Fruit fly (Drosophila melanogaster): Measurements from ENCODE around the gene Srlp.

Gene Srlp

dm6 chr3R:12431030-12431489 is 2.8 kb upstream of the Srlp start, which contains the start of gene Prosalpha2 (continued):
- no peak for TF ChIP-seq odd (GFP tag; optimal IDR thresholded peaks at IDR 0.05)
- TF ChIP-seq fd64A (GFP tag; optimal IDR thresholded peaks at IDR 0.05): no peak
- TF ChIP-seq CG10267 (tag; optimal IDR thresholded peaks at IDR 0.05): peak; percentile 45
- no peak for TF ChIP-seq jumu (GFP tag; optimal IDR thresholded peaks at IDR 0.05)
- TF ChIP-seq Fer1 (GFP tag; optimal IDR thresholded peaks at IDR 0.05): peak; percentile 21
- no peak for TF ChIP-seq sima (GFP tag; optimal IDR thresholded peaks at IDR 0.05)
- TF ChIP-seq Awh (GFP tag; IDR thresholded peaks at IDR 0.05): no peak
- TF ChIP-seq CG33213 (GFP tag; optimal IDR thresholded peaks at IDR 0.05): peak; percentile 5
- no peak for TF ChIP-seq CG10543 (GFP tag; optimal IDR thresholded peaks at IDR 0.05)
- TF ChIP-seq dysf (GFP tag; IDR thresholded peaks at IDR 0.05): peak; percentile 32; the same call in 1 of the 3 replicates
- TF ChIP-seq CG15696 (tag; optimal IDR thresholded peaks at IDR 0.05): no peak
- TF ChIP-seq Lhr (GFP tag; optimal IDR thresholded peaks at IDR 0.05): peak; percentile 26
- TF ChIP-seq sna (GFP tag; IDR thresholded peaks at IDR 0.05; ENCODE audit: partially characterized antibody): no peak
- TF ChIP-seq Stat92E (GFP tag; optimal IDR thresholded peaks at IDR 0.05): no peak
- no peak for TF ChIP-seq BtbVII (GFP tag; optimal IDR thresholded peaks at IDR 0.05)
- no peak for TF ChIP-seq CG11085 (GFP tag; IDR thresholded peaks at IDR 0.05)
- no peak for TF ChIP-seq Pdp1 (GFP tag; optimal IDR thresholded peaks at IDR 0.05)
- TF ChIP-seq Ssrp (tag; optimal IDR thresholded peaks at IDR 0.05): no peak
- TF ChIP-seq Rfx (GFP tag; IDR thresholded peaks at IDR 0.05): 0 out of 2 replicates have a peak, but pooled peaks have one; percentile 21
- no peak for TF ChIP-seq CG1024 (GFP tag; IDR thresholded peaks at IDR 0.05)
- TF ChIP-seq hbn (GFP tag; IDR thresholded peaks at IDR 0.05; ENCODE audit: partially characterized antibody): no peak
- no peak for TF ChIP-seq eve (GFP tag; optimal IDR thresholded peaks at IDR 0.05)
- no peak for TF ChIP-seq slou (GFP tag; optimal IDR thresholded peaks at IDR 0.05)
- peak; percentile 68 for TF ChIP-seq CG12659 (GFP tag; optimal IDR thresholded peaks at IDR 0.05)
- TF ChIP-seq D19A (tag; optimal IDR thresholded peaks at IDR 0.05): no peak
- no peak for TF ChIP-seq crp (GFP tag; optimal IDR thresholded peaks at IDR 0.05)
- TF ChIP-seq nerfin-2 (GFP tag; IDR thresholded peaks at IDR 0.05; ENCODE audit: partially characterized antibody): no peak
- TF ChIP-seq dm (GFP tag; optimal IDR thresholded peaks at IDR 0.05): no peak
- TF ChIP-seq br (optimal IDR thresholded peaks at IDR 0.05): no peak
- TF ChIP-seq Asciz (GFP tag; optimal IDR thresholded peaks at IDR 0.05): no peak
- no peak for TF ChIP-seq CG43689 (GFP tag; IDR thresholded peaks at IDR 0.05)
- peak; percentile 1 for TF ChIP-seq CG12391 (tag; optimal IDR thresholded peaks at IDR 0.05)
- TF ChIP-seq dimm (GFP tag; IDR thresholded peaks at IDR 0.05): no peak
- no peak for TF ChIP-seq CG17186 (GFP tag; optimal IDR thresholded peaks at IDR 0.05)
- TF ChIP-seq knrl (GFP tag; IDR thresholded peaks at IDR 0.05; ENCODE audit: partially characterized antibody): no peak
- TF ChIP-seq da (GFP tag; optimal IDR thresholded peaks at IDR 0.05): no peak
- TF ChIP-seq CG2889 (GFP tag; IDR thresholded peaks at IDR 0.05): no peak
- TF ChIP-seq CG6854 (GFP tag; optimal IDR thresholded peaks at IDR 0.05): no peak
- TF ChIP-seq E2f1 (GFP tag; IDR thresholded peaks at IDR 0.05): no peak
- no peak for TF ChIP-seq Mes4 (GFP tag; optimal IDR thresholded peaks at IDR 0.05)
- TF ChIP-seq CG7839 (tag; optimal IDR thresholded peaks at IDR 0.05): no peak
- TF ChIP-seq lola (GFP tag; optimal IDR thresholded peaks at IDR 0.05): no peak
- TF ChIP-seq CG10209 (GFP tag; optimal IDR thresholded peaks at IDR 0.05): no peak
- no peak for TF ChIP-seq CG1792 (GFP tag; optimal IDR thresholded peaks at IDR 0.05)
- TF ChIP-seq Xrp1 (GFP tag; IDR thresholded peaks at IDR 0.05): no peak
- TF ChIP-seq CG1832 (GFP tag; optimal IDR thresholded peaks at IDR 0.05): no peak
- TF ChIP-seq CG16813 (GFP tag; IDR thresholded peaks at IDR 0.05; ENCODE audit: partially characterized antibody): no peak; the same call in 2 of the 3 replicates
- no peak for TF ChIP-seq h (optimal IDR thresholded peaks at IDR 0.05)
- TF ChIP-seq CG9609 (GFP tag; optimal IDR thresholded peaks at IDR 0.05): no peak
- no peak for TF ChIP-seq Dip2 (GFP tag; IDR thresholded peaks at IDR 0.05)
- TF ChIP-seq Kr (GFP tag; optimal IDR thresholded peaks at IDR 0.05): no peak
